Fruit fly (Drosophila melanogaster) whole organism, embryonic: ENCODE measurements around the gene neur.

Source experiments
- ATbp ChIP-seq: fragments of 200-800 bp; sonication (Bioruptor generic); optimal IDR thresholded peaks from 2 replicates; lab custom pipeline; 2017; ENCODE audit warnings: missing biosample characterization, mild to moderate bottlenecking, missing genetic modification characterization, missing genetic modification reagents
- Antp ChIP-seq: fragments of 200-800 bp; sonication (Bioruptor generic); optimal IDR thresholded peaks from 3 replicates; lab custom pipeline; 2016; ENCODE audit warnings: missing biosample characterization, missing genetic modification characterization
- Bteb2 ChIP-seq: fragments of 200-800 bp; sonication (Bioruptor generic); optimal IDR thresholded peaks from 2 replicates; lab custom pipeline; 2016; ENCODE audit warnings: missing biosample characterization, missing genetic modification characterization
- CG10209 ChIP-seq: fragments of 200-800 bp; sonication (Bioruptor generic); optimal IDR thresholded peaks from 3 replicates; lab custom pipeline; 2017; ENCODE audit warnings: missing biosample characterization, mild to moderate bottlenecking, missing genetic modification characterization, missing genetic modification reagents
- CG10274 ChIP-seq: fragments of 200-800 bp; sonication (Bioruptor generic); optimal IDR thresholded peaks from 3 replicates; lab custom pipeline; 2017; ENCODE audit warnings: missing biosample characterization, mild to moderate bottlenecking, missing genetic modification characterization
- CG10979 ChIP-seq: fragments of 200-800 bp; sonication (Bioruptor generic); optimal IDR thresholded peaks from 2 replicates; lab custom pipeline; 2018; ENCODE audit warnings: missing biosample characterization, mild to moderate bottlenecking, missing genetic modification characterization, moderate library complexity
- CG11247 ChIP-seq: fragments of 200-800 bp; sonication (Bioruptor generic); IDR thresholded peaks from 2 replicates; pipeline ENCODE4 v1.3.6; 2022; ENCODE audit warnings: missing biosample characterization, missing genetic modification characterization
- CG11695 ChIP-seq: fragments of 200-800 bp; sonication (Bioruptor generic); IDR thresholded peaks from 3 replicates; pipeline ENCODE4 v1.3.6; 2022; ENCODE audit warnings: missing biosample characterization, missing genetic modification characterization
- CG12104 ChIP-seq: fragments of 200-800 bp; sonication (Bioruptor generic); optimal IDR thresholded peaks from 3 replicates; lab custom pipeline; 2016; ENCODE audit warnings: missing biosample characterization, missing genetic modification characterization
- CG14667 ChIP-seq: fragments of 200-800 bp; sonication (Bioruptor generic); IDR thresholded peaks from 2 replicates; pipeline ENCODE4 v1.3.6; 2022; ENCODE audit warnings: missing biosample characterization, missing genetic modification characterization
- CG2202 ChIP-seq: fragments of 200-800 bp; sonication (Bioruptor generic); optimal IDR thresholded peaks from 2 replicates; lab custom pipeline; 2018; ENCODE audit warnings: missing biosample characterization, mild to moderate bottlenecking, missing genetic modification characterization
- CG2678 ChIP-seq: fragments of 200-800 bp; sonication (Bioruptor generic); optimal IDR thresholded peaks from 3 replicates; lab custom pipeline; 2019; ENCODE audit warnings: missing biosample characterization, mild to moderate bottlenecking, missing genetic modification characterization, moderate library complexity
- CG33557 ChIP-seq: fragments of 200-800 bp; sonication (Bioruptor generic); optimal IDR thresholded peaks from 2 replicates; lab custom pipeline; 2019; ENCODE audit warnings: missing biosample characterization, mild to moderate bottlenecking, missing genetic modification characterization, moderate library complexity
- CG3407 ChIP-seq: fragments of 200-800 bp; sonication (Bioruptor generic); optimal IDR thresholded peaks from 2 replicates; lab custom pipeline; 2018; ENCODE audit warnings: missing biosample characterization, mild to moderate bottlenecking, missing genetic modification characterization
- CG4424 ChIP-seq: fragments of 200-800 bp; sonication (Bioruptor generic); optimal IDR thresholded peaks from 3 replicates; lab custom pipeline; 2016; ENCODE audit warnings: missing biosample characterization, missing genetic modification characterization
- CG4617 ChIP-seq: fragments of 200-800 bp; sonication (Bioruptor generic); optimal IDR thresholded peaks from 3 replicates; lab custom pipeline; 2016; ENCODE audit warnings: missing biosample characterization, missing genetic modification characterization, borderline replicate concordance
- CG5245 ChIP-seq: fragments of 200-800 bp; sonication (Bioruptor generic); optimal IDR thresholded peaks from 3 replicates; lab custom pipeline; 2016; ENCODE audit warnings: missing biosample characterization, missing genetic modification characterization
- CG7839 ChIP-seq: fragments of 200-800 bp; sonication (Bioruptor generic); optimal IDR thresholded peaks from 3 replicates; lab custom pipeline; 2018; ENCODE audit warnings: missing biosample characterization, mild to moderate bottlenecking, missing genetic modification characterization, moderate library complexity
- ERR ChIP-seq: fragments of 200-800 bp; sonication (Bioruptor generic); optimal IDR thresholded peaks from 2 replicates; lab custom pipeline; 2016; ENCODE audit warnings: missing biosample characterization, missing genetic modification characterization
- Fer2 ChIP-seq: fragments of 200-800 bp; sonication (Bioruptor generic); optimal IDR thresholded peaks from 2 replicates; lab custom pipeline; 2018; ENCODE audit warnings: missing biosample characterization, mild to moderate bottlenecking, missing genetic modification characterization, moderate library complexity
- Gsc ChIP-seq: fragments of 200-800 bp; sonication (Bioruptor generic); IDR thresholded peaks from 2 replicates; pipeline ENCODE4 v1.3.6; 2022; ENCODE audit warnings: missing biosample characterization, missing genetic modification characterization
- Hsf ChIP-seq: fragments of 200-800 bp; sonication (Bioruptor generic); optimal IDR thresholded peaks from 3 replicates; lab custom pipeline; 2016; ENCODE audit warnings: missing biosample characterization, missing genetic modification characterization
- NFAT ChIP-seq: fragments of 200-800 bp; sonication (Bioruptor generic); IDR thresholded peaks from 2 replicates; pipeline ENCODE4 v1.3.6; 2022; ENCODE audit warnings: missing biosample characterization, missing genetic modification characterization
- Ptx1 ChIP-seq: fragments of 200-800 bp; sonication (Bioruptor generic); IDR thresholded peaks from 2 replicates; pipeline ENCODE4 v1.3.6; 2022; ENCODE audit warnings: missing biosample characterization, missing genetic modification characterization
- Sin3A ChIP-seq: fragments of >200 bp; optimal IDR thresholded peaks from 2 replicates; lab custom pipeline; 2018
- Sry-β ChIP-seq: fragments of 200-800 bp; sonication (Bioruptor generic); optimal IDR thresholded peaks from 2 replicates; lab custom pipeline; 2018; ENCODE audit warnings: missing biosample characterization, mild to moderate bottlenecking, missing genetic modification characterization, moderate library complexity
- Usf ChIP-seq: fragments of 200-800 bp; sonication (Bioruptor generic); optimal IDR thresholded peaks from 2 replicates; lab custom pipeline; 2017; ENCODE audit warnings: missing genotype, missing biosample characterization, missing genetic modification characterization
- al ChIP-seq: fragments of 200-800 bp; sonication (Bioruptor generic); IDR thresholded peaks from 2 replicates; pipeline ENCODE4 v1.3.6; 2022; ENCODE audit warnings: missing biosample characterization, missing genetic modification characterization
- bowl ChIP-seq: fragments of 200-800 bp; sonication (Bioruptor generic); IDR thresholded peaks from 2 replicates; pipeline ENCODE4 v1.3.6; 2022; ENCODE audit warnings: missing biosample characterization, missing genetic modification characterization
- caup ChIP-seq: fragments of 200-800 bp; sonication (Bioruptor generic); optimal IDR thresholded peaks from 3 replicates; lab custom pipeline; 2017; ENCODE audit warnings: missing biosample characterization, mild to moderate bottlenecking, missing genetic modification characterization, moderate library complexity; ENCODE audit not compliant: severe bottlenecking
- cwo ChIP-seq: fragments of 200-800 bp; sonication (Bioruptor generic); optimal IDR thresholded peaks from 3 replicates; lab custom pipeline; 2017; ENCODE audit warnings: missing biosample characterization, missing genetic modification characterization, mild to moderate bottlenecking, moderate library complexity, missing genetic modification reagents
- dati ChIP-seq: fragments of 200-800 bp; sonication (Bioruptor generic); IDR thresholded peaks from 2 replicates; pipeline ENCODE4 v1.3.6; 2022; ENCODE audit warnings: missing biosample characterization, missing genetic modification characterization
- disco-r ChIP-seq: fragments of 200-800 bp; sonication (Bioruptor generic); optimal IDR thresholded peaks from 2 replicates; lab custom pipeline; 2016; ENCODE audit warnings: missing biosample characterization, missing genetic modification characterization
- emc ChIP-seq: fragments of 200-800 bp; sonication (Bioruptor generic); optimal IDR thresholded peaks from 2 replicates; lab custom pipeline; 2016; ENCODE audit warnings: missing biosample characterization, missing genetic modification characterization
- fd64A ChIP-seq: fragments of 200-800 bp; sonication (Bioruptor generic); optimal IDR thresholded peaks from 3 replicates; lab custom pipeline; 2018; ENCODE audit warnings: missing biosample characterization, mild to moderate bottlenecking, missing genetic modification characterization
- h ChIP-seq: fragments of >200 bp; optimal IDR thresholded peaks from 2 replicates; lab custom pipeline; 2017
- ham ChIP-seq: fragments of 200-800 bp; sonication (Bioruptor generic); IDR thresholded peaks from 2 replicates; pipeline ENCODE4 v1.3.6; 2022; ENCODE audit warnings: missing biosample characterization, missing genetic modification characterization
- ind ChIP-seq: fragments of 200-800 bp; sonication (Bioruptor generic); optimal IDR thresholded peaks from 3 replicates; lab custom pipeline; 2016; ENCODE audit warnings: missing biosample characterization, missing genetic modification characterization
- lbe ChIP-seq: fragments of 200-800 bp; sonication (Bioruptor generic); optimal IDR thresholded peaks from 2 replicates; lab custom pipeline; 2016; ENCODE audit warnings: missing biosample characterization, mild to moderate bottlenecking, missing genetic modification characterization
- lilli ChIP-seq: fragments of 200-800 bp; sonication (Bioruptor generic); optimal IDR thresholded peaks from 3 replicates; lab custom pipeline; 2016; ENCODE audit warnings: missing biosample characterization, missing genetic modification characterization
- lmd ChIP-seq: fragments of 200-800 bp; sonication (Bioruptor generic); IDR thresholded peaks from 2 replicates; pipeline ENCODE4 v1.3.6; 2022; ENCODE audit warnings: missing biosample characterization, missing genetic modification characterization
- pfk ChIP-seq: fragments of 200-800 bp; sonication (Bioruptor generic); optimal IDR thresholded peaks from 2 replicates; lab custom pipeline; 2018; ENCODE audit warnings: missing biosample characterization, mild to moderate bottlenecking, missing genetic modification characterization, moderate library complexity
- pnt ChIP-seq: fragments of 200-800 bp; sonication (Bioruptor generic); optimal IDR thresholded peaks from 3 replicates; lab custom pipeline; 2016; ENCODE audit warnings: missing biosample characterization, missing genetic modification characterization
- sna ChIP-seq: fragments of 200-800 bp; sonication (Bioruptor generic); IDR thresholded peaks from 2 replicates; pipeline ENCODE4 v1.3.6; 2022; ENCODE audit warnings: missing biosample characterization, missing genetic modification characterization; ENCODE audit not compliant: partially characterized antibody
- so ChIP-seq: fragments of 200-800 bp; sonication (Bioruptor generic); IDR thresholded peaks from 3 replicates; pipeline ENCODE4 v1.3.6; 2022; ENCODE audit warnings: missing biosample characterization, missing genetic modification characterization
- sqz ChIP-seq: fragments of 200-800 bp; sonication (Bioruptor generic); optimal IDR thresholded peaks from 3 replicates; lab custom pipeline; 2018; ENCODE audit warnings: missing biosample characterization, mild to moderate bottlenecking, missing genetic modification characterization
- ssp ChIP-seq: fragments of 200-800 bp; sonication (Bioruptor generic); IDR thresholded peaks from 2 replicates; pipeline ENCODE4 v1.3.6; 2022; ENCODE audit warnings: missing biosample characterization, missing genetic modification characterization
- tll ChIP-seq, 2 experiments: fragments of 200-800 bp in 1 of 2; fragments of >200 bp in 1 of 2; sonication (Bioruptor generic) in 1 of 2; optimal IDR thresholded peaks; 2 replicates each; lab custom pipeline; 2017 to 2019; ENCODE audit warnings: missing biosample characterization in 2 of 2, missing genetic modification characterization in 2 of 2, mild to moderate bottlenecking in 1 of 2, moderate library complexity in 1 of 2
- usp ChIP-seq: fragments of >200 bp; optimal IDR thresholded peaks from 2 replicates; lab custom pipeline; 2017; ENCODE audit warnings: missing biosample characterization, missing genetic modification characterization
- zen2 ChIP-seq: fragments of 200-800 bp; sonication (Bioruptor generic); IDR thresholded peaks from 3 replicates; pipeline ENCODE4 v1.3.6; 2022; ENCODE audit warnings: missing biosample characterization, missing genetic modification characterization; ENCODE audit not compliant: partially characterized antibody

The neur gene

DNA sequence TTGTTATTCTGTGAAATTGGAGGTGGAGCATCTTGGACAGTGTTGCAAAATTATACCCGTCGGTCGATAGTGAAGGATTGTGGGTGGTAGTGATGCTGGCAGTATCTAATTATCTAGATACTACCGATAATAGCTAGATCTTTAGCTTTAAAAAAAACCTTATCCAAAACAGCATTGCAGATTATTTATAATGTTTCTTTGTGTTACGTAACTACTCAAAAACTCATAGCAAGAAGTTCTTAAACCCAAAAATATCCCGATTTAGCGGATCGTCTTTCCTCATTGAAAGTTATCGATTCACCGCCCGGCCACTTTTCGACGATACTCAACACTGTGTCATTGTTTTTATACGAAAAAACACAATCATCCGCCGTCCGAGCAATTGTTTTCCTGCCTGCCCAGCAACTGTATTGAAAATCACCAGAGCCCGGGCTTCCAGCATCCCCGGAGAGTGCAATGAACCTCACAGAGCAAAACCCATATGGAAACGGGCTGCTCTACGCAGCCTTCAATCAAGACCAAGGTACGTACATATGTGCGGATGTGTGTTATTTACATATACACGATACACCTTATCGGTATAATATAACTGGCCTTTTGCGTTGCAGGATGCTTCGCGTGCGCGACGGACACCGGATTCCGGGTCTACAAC, 46.2 kb downstream of the neur start, which contains the start of gene CG11975 (continued):
- TF ChIP-seq CG3407 (GFP tag; lab: Kevin White, UChicago): no peak
- peak; percentile 72 for TF ChIP-seq disco-r (GFP tag; lab: Kevin White, UChicago)
- TF ChIP-seq zen2 (GFP tag; lab: Robert Waterston, UW): 0 out of 3 replicates have a peak, but pooled peaks have one; percentile 26
- peak; percentile 47 for TF ChIP-seq CG10209 (GFP tag; lab: Kevin White, UChicago)
- peak; percentile 82 for TF ChIP-seq ind (GFP tag; lab: Kevin White, UChicago)
- TF ChIP-seq lmd (GFP tag; lab: Robert Waterston, UW): peak; percentile 70
- peak; percentile 90 for TF ChIP-seq lilli (GFP tag; lab: Kevin White, UChicago)
- no peak for TF ChIP-seq CG2678
- TF ChIP-seq Sin3A (lab: Kevin White, UChicago): peak; percentile 93
- peak; percentile 77 for TF ChIP-seq CG4424 (GFP tag; lab: Kevin White, UChicago)
- peak; percentile 62 for TF ChIP-seq Bteb2 (GFP tag; lab: Kevin White, UChicago)
- peak; percentile 80 for TF ChIP-seq caup
- TF ChIP-seq ham (GFP tag; lab: Robert Waterston, UW): no peak
- TF ChIP-seq fd64A: no peak
- peak; percentile 56 for TF ChIP-seq CG5245 (GFP tag; lab: Kevin White, UChicago)
- TF ChIP-seq Hsf (GFP tag; lab: Kevin White, UChicago): peak; percentile 83
- peak; percentile 36 for TF ChIP-seq emc
- no peak for TF ChIP-seq CG7839 (tag; lab: Kevin White, UChicago)
- TF ChIP-seq dati (GFP tag; lab: Robert Waterston, UW): no peak
- TF ChIP-seq Antp (GFP tag; lab: Kevin White, UChicago): peak; percentile 82
- TF ChIP-seq CG14667 (GFP tag; lab: Robert Waterston, UW): 0 out of 2 replicates have a peak, but pooled peaks have one; percentile 12
- TF ChIP-seq CG11695 (GFP tag; lab: Robert Waterston, UW): no peak
- peak; percentile 98 for TF ChIP-seq Sry-β (GFP tag; lab: Kevin White, UChicago)
- TF ChIP-seq sna (GFP tag; lab: Robert Waterston, UW): peak; percentile 60
- no peak for TF ChIP-seq so
- TF ChIP-seq usp (GFP tag; lab: Kevin White, UChicago): no peak
- TF ChIP-seq CG4617 (GFP tag; lab: Kevin White, UChicago): peak; percentile 92
- no peak for TF ChIP-seq Gsc (GFP tag; lab: Robert Waterston, UW)
- TF ChIP-seq ATbp (GFP tag; lab: Kevin White, UChicago): no peak
- TF ChIP-seq CG12104 (GFP tag; lab: Kevin White, UChicago): peak; percentile 60
- TF ChIP-seq Fer2 (tag; lab: Kevin White, UChicago): peak; percentile 54
- TF ChIP-seq tll (GFP tag; optimal IDR thresholded peaks at IDR 0.05; lab: Kevin White, UChicago): peak in 1 of 2 experiments; percentile 51
- no peak for TF ChIP-seq h (lab: Kevin White, UChicago)
- TF ChIP-seq CG10274: no peak
- peak; percentile 55; the same call in 1 of the 2 replicates for TF ChIP-seq CG11247 (GFP tag; lab: Robert Waterston, UW)
- 0 out of 2 replicates have a peak, but pooled peaks have one; percentile 38 for TF ChIP-seq ssp
- TF ChIP-seq Usf (GFP tag; lab: Kevin White, UChicago): no peak
- TF ChIP-seq cwo (GFP tag; lab: Kevin White, UChicago): peak; percentile 60
- peak; percentile 70 for TF ChIP-seq lbe (GFP tag; lab: Kevin White, UChicago)
- TF ChIP-seq Ptx1 (GFP tag; lab: Robert Waterston, UW): peak; percentile 58
- TF ChIP-seq al (GFP tag; lab: Robert Waterston, UW): peak; percentile 73
- no peak for TF ChIP-seq pfk (GFP tag; lab: Kevin White, UChicago)
- peak; percentile 37 for TF ChIP-seq ERR (GFP tag; lab: Kevin White, UChicago)
- TF ChIP-seq CG33557 (GFP tag; lab: Kevin White, UChicago): peak; percentile 63
- no peak for TF ChIP-seq CG2202 (tag; lab: Kevin White, UChicago)
- TF ChIP-seq bowl (GFP tag; lab: Robert Waterston, UW): no peak
- no peak for TF ChIP-seq sqz (GFP tag; lab: Kevin White, UChicago)
- peak; percentile 57 for TF ChIP-seq CG10979 (tag; lab: Kevin White, UChicago)
- peak; percentile 58 for TF ChIP-seq NFAT (GFP tag; lab: Robert Waterston, UW)
- TF ChIP-seq pnt (GFP tag; lab: Kevin White, UChicago): peak; percentile 68
